Fruit fly (Drosophila melanogaster) whole organism, wandering third instar larva: ENCODE results near the gene Sf3b3.

ENCODE experiments used
- Abd-B ChIP-seq: fragments of >200 bp; optimal IDR thresholded peaks from 2 replicates; lab custom pipeline; 2017; ENCODE audit warnings: missing biosample characterization, missing genetic modification characterization
- CG32264 ChIP-seq: fragments of 200-800 bp; sonication (Bioruptor generic); optimal IDR thresholded peaks from 2 replicates; lab custom pipeline; 2016; ENCODE audit warnings: missing biosample characterization, missing genetic modification characterization
- CG9705 ChIP-seq: fragments of 200-800 bp; sonication (Bioruptor generic); optimal IDR thresholded peaks from 2 replicates; lab custom pipeline; 2018; ENCODE audit warnings: missing biosample characterization, mild to moderate bottlenecking, missing genetic modification characterization
- CrebA ChIP-seq: fragments of 200-800 bp; sonication (Bioruptor generic); optimal IDR thresholded peaks from 2 replicates; lab custom pipeline; 2016; ENCODE audit warnings: missing biosample characterization, mild to moderate bottlenecking, missing genetic modification characterization, borderline replicate concordance
- Dfd ChIP-seq: fragments of >200 bp; optimal IDR thresholded peaks from 2 replicates; lab custom pipeline; 2017; ENCODE audit warnings: missing biosample characterization, missing genetic modification characterization
- Dif ChIP-seq: fragments of 200-275, 200-300 bp; sonication (Bioruptor generic); optimal IDR thresholded peaks from 2 replicates; lab custom pipeline; 2018; ENCODE audit warnings: missing biosample characterization, missing genetic modification characterization; ENCODE audit not compliant: partially characterized antibody
- GATAd ChIP-seq: sonication (Bioruptor generic); optimal IDR thresholded peaks from 2 replicates; lab custom pipeline; 2016; ENCODE audit warnings: missing biosample characterization, missing genetic modification characterization
- HLH106 ChIP-seq: fragments of 200-800 bp; optimal IDR thresholded peaks from 3 replicates; lab custom pipeline; 2019; ENCODE audit warnings: missing biosample characterization, mild to moderate bottlenecking, missing genetic modification characterization, moderate library complexity
- Hnf4 ChIP-seq: fragments of 200-800 bp; sonication (Bioruptor generic); optimal IDR thresholded peaks from 2 replicates; lab custom pipeline; 2016; ENCODE audit warnings: missing biosample characterization, mild to moderate bottlenecking, missing genetic modification characterization
- Hr78 ChIP-seq: fragments of >200 bp; optimal IDR thresholded peaks from 2 replicates; lab custom pipeline; 2017; ENCODE audit warnings: missing biosample characterization, missing genetic modification characterization
- Hr83 ChIP-seq: fragments of 200-300 bp; sonication (Bioruptor generic); optimal IDR thresholded peaks from 2 replicates; lab custom pipeline; 2016; ENCODE audit warnings: missing biosample characterization, mild to moderate bottlenecking, missing genetic modification characterization, moderate library complexity; ENCODE audit not compliant: poor library complexity, severe bottlenecking
- Jra ChIP-seq: sonication (Bioruptor generic); optimal IDR thresholded peaks from 2 replicates; lab custom pipeline; 2016; ENCODE audit warnings: missing biosample characterization, missing genetic modification characterization
- Mio ChIP-seq: sonication (Bioruptor generic); optimal IDR thresholded peaks from 2 replicates; lab custom pipeline; 2016; ENCODE audit warnings: missing biosample characterization, missing genetic modification characterization
- Myc ChIP-seq: fragments of >200 bp; optimal IDR thresholded peaks from 2 replicates; lab custom pipeline; 2017
- N ChIP-seq: fragments of >200 bp; optimal IDR thresholded peaks from 2 replicates; lab custom pipeline; 2018; ENCODE audit warnings: missing biosample characterization, missing external identifiers, missing genetic modification characterization
- OdsH ChIP-seq: fragments of 200-800 bp; sonication (Bioruptor generic); optimal IDR thresholded peaks from 2 replicates; lab custom pipeline; 2016; ENCODE audit warnings: missing biosample characterization, mild to moderate bottlenecking, missing genetic modification characterization
- Rel ChIP-seq, 2 experiments: fragments of 200-800 bp; sonication (Bioruptor generic) in 1 of 2; optimal IDR thresholded peaks; 2 replicates in 1 of 2; 3 replicates in 1 of 2; lab custom pipeline; 2016 to 2019; ENCODE audit warnings: mild to moderate bottlenecking in 2 of 2, missing biosample characterization in 2 of 2, missing genetic modification characterization in 2 of 2, moderate library complexity in 1 of 2
- Sp1 ChIP-seq: fragments of 200-800 bp; sonication (Bioruptor generic); optimal IDR thresholded peaks from 3 replicates; lab custom pipeline; 2019; ENCODE audit warnings: missing biosample characterization, mild to moderate bottlenecking, missing genetic modification characterization, moderate library complexity
- Vsx2 ChIP-seq: fragments of 200-300, 225-300 bp; sonication (Bioruptor generic); optimal IDR thresholded peaks from 2 replicates; lab custom pipeline; 2018; ENCODE audit warnings: missing biosample characterization, missing genetic modification characterization; ENCODE audit not compliant: partially characterized antibody
- br ChIP-seq: fragments of 200-800 bp; sonication (Bioruptor generic); optimal IDR thresholded peaks from 2 replicates; lab custom pipeline; 2016; ENCODE audit warnings: missing biosample characterization, missing genetic modification characterization
- brk ChIP-seq: fragments of 200-800 bp; sonication (Bioruptor generic); optimal IDR thresholded peaks from 2 replicates; lab custom pipeline; 2016; ENCODE audit warnings: missing biosample characterization, mild to moderate bottlenecking, missing genetic modification characterization
- dl ChIP-seq, 2 experiments: fragments of 175-275, 200-275 bp in 1 of 2; fragments of 200-275 bp in 1 of 2; sonication (Bioruptor generic); optimal IDR thresholded peaks; lab custom pipeline; 2018; ENCODE audit warnings: mild to moderate bottlenecking in 2 of 2, missing biosample characterization in 2 of 2, missing genetic modification characterization in 2 of 2, moderate library complexity in 2 of 2; ENCODE audit not compliant: partially characterized antibody in 2 of 2, insufficient read depth in 1 of 2
- dmrt93B ChIP-seq: fragments of 200-800 bp; sonication (Bioruptor generic); optimal IDR thresholded peaks from 2 replicates; lab custom pipeline; 2018; ENCODE audit warnings: missing biosample characterization, mild to moderate bottlenecking, missing genetic modification characterization
- dsf ChIP-seq: sonication (Bioruptor generic); optimal IDR thresholded peaks from 2 replicates; lab custom pipeline; 2016; ENCODE audit warnings: missing biosample characterization, missing genetic modification characterization, borderline replicate concordance
- ey ChIP-seq: fragments of 200-800 bp; sonication (Bioruptor generic); optimal IDR thresholded peaks from 2 replicates; lab custom pipeline; 2016; ENCODE audit warnings: missing biosample characterization, missing genetic modification characterization
- foxo ChIP-seq, 2 experiments: fragments of 200-800 bp; sonication (Bioruptor generic); optimal IDR thresholded peaks; 2 replicates in 1 of 2; 3 replicates in 1 of 2; lab custom pipeline; 2016 to 2017; ENCODE audit warnings: missing biosample characterization in 2 of 2, missing genetic modification characterization in 2 of 2
- fru ChIP-seq: fragments of 200-800 bp; sonication (Bioruptor generic); optimal IDR thresholded peaks from 3 replicates; lab custom pipeline; 2016; ENCODE audit warnings: missing biosample characterization, mild to moderate bottlenecking, missing genetic modification characterization
- h ChIP-seq: fragments of 200-800 bp; sonication (Bioruptor generic); optimal IDR thresholded peaks from 3 replicates; lab custom pipeline; 2016; ENCODE audit warnings: missing biosample characterization, mild to moderate bottlenecking, missing genetic modification characterization
- jim ChIP-seq: fragments of 175-275, 200-325 bp; sonication (Bioruptor generic); optimal IDR thresholded peaks from 2 replicates; lab custom pipeline; 2016; ENCODE audit warnings: missing biosample characterization, mild to moderate bottlenecking, missing genetic modification characterization
- lola ChIP-seq: fragments of >200 bp; optimal IDR thresholded peaks from 2 replicates; lab custom pipeline; 2017; ENCODE audit warnings: missing biosample characterization, missing genetic modification characterization
- pan ChIP-seq: fragments of >200 bp; optimal IDR thresholded peaks from 2 replicates; lab custom pipeline; 2017
- psq ChIP-seq: fragments of 200-800 bp; sonication (Bioruptor generic); optimal IDR thresholded peaks from 3 replicates; lab custom pipeline; 2017; ENCODE audit warnings: missing biosample characterization, mild to moderate bottlenecking, missing genetic modification characterization, moderate library complexity
- rgr ChIP-seq: fragments of 200-800 bp; sonication (Bioruptor generic); optimal IDR thresholded peaks from 3 replicates; lab custom pipeline; 2016; ENCODE audit warnings: missing biosample characterization, mild to moderate bottlenecking, missing genetic modification characterization
- sage ChIP-seq: fragments of 200-800 bp; sonication (Bioruptor generic); optimal IDR thresholded peaks from 2 replicates; lab custom pipeline; 2016; ENCODE audit warnings: missing biosample characterization, mild to moderate bottlenecking, missing genetic modification characterization
- sv ChIP-seq: fragments of 200-800 bp; sonication (Bioruptor generic); optimal IDR thresholded peaks from 3 replicates; lab custom pipeline; 2016; ENCODE audit warnings: missing biosample characterization, missing genetic modification characterization
- tai ChIP-seq: sonication (Bioruptor generic); optimal IDR thresholded peaks from 2 replicates; lab custom pipeline; 2016; ENCODE audit warnings: missing biosample characterization, missing genetic modification characterization
- usp ChIP-seq: fragments of >200 bp; optimal IDR thresholded peaks from 2 replicates; lab custom pipeline; 2017; ENCODE audit warnings: missing biosample characterization, missing genetic modification characterization
- woc ChIP-seq: sonication (Bioruptor generic); optimal IDR thresholded peaks from 2 replicates; lab custom pipeline; 2016; ENCODE audit warnings: missing biosample characterization, mild to moderate bottlenecking, missing genetic modification characterization

Sf3b3 gene

DNA sequence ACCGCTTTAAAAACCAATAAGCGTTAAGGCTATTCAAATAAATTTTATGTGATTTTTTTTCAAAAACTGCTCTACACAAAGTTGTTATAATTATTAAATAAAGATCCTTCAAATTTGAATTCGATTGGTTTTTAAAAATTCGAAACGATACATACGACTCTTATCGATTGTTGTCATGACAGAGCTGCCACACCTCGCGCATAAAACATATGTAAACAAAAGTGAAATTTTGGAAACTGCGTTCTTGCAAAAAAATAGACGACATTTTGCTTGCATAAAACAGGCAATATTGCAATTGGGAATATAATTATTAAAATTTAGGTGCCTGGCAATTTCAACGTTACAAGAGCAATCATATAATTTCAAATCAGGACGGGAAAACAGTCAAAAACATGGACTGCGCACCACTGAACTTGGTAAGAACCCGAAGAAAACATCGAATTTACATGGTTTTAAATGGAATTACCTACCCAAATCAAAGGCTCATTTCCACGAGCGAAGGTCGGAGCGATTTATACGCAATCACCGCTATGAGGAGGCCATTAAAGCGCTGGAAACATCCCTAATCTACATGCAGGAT is 2.4 kb upstream of the Sf3b3 start, which contains the start of gene CG42554:
Gene CG42554, plus strand, starts transcription at position 229 of the 580 bp plus-strand sequence.
- TF ChIP-seq rgr (GFP tag; lab: Kevin White, UChicago) (peak; percentile 23), foxo (GFP tag; optimal IDR thresholded peaks at IDR 0.05; lab: Kevin White, UChicago) (no peak), Hnf4 (GFP tag; lab: Kevin White, UChicago) (peak; percentile 5), woc (GFP tag; lab: Kevin White, UChicago) (no peak), Jra (GFP tag; lab: Kevin White, UChicago) (no peak), br (no peak)

DNA sequence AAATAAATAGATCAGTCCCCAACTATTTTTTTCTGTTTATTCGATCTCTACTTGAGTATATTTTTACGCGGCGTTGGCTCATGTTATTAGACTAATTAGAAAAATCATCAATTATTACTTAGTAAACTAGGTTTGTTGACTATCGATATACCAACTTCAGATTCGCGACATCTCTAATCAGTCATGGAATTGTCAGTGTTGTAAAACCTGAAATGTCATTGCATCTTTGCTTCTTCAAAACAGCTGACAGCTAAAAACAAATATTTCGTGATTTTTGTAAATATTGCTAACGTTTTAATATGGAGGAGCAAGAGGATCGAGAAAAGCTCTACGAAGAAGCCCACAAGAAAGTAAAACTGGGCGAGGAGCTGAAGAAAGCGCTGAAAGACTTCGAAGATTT is 693 bp upstream of the Sf3b3 start, which contains the start of gene CG42553:
Gene CG42553, plus strand, starts transcription at position 216 of the 400 bp plus-strand sequence.
- TF ChIP-seq Rel (GFP tag; optimal IDR thresholded peaks at IDR 0.05; lab: Kevin White, UChicago), result no peak
- peak; percentile 7 for TF ChIP-seq Rel (tag; optimal IDR thresholded peaks at IDR 0.05; lab: Kevin White, UChicago)
- TF ChIP-seq woc (GFP tag; lab: Kevin White, UChicago), result peak; percentile 78
- no peak for TF ChIP-seq brk (GFP tag; lab: Kevin White, UChicago)
- peak; percentile 20 for TF ChIP-seq Hr83 (GFP tag; lab: Kevin White, UChicago)
- peak; percentile 13 for TF ChIP-seq Hnf4 (GFP tag; lab: Kevin White, UChicago)

- peak; percentile 33 for TF ChIP-seq woc (GFP tag; lab: Kevin White, UChicago)
- TF ChIP-seq ey (GFP tag; lab: Kevin White, UChicago), result peak; percentile 71
- no peak for TF ChIP-seq CG9705 (GFP tag; lab: Kevin White, UChicago)
- no peak for TF ChIP-seq sv (GFP tag; lab: Kevin White, UChicago)
- no peak for TF ChIP-seq Jra (GFP tag; lab: Kevin White, UChicago)
- no peak for TF ChIP-seq lola
- TF ChIP-seq jim (GFP tag; lab: Kevin White, UChicago), result no peak
- TF ChIP-seq Myc, result no peak
- TF ChIP-seq Hr83 (GFP tag; lab: Kevin White, UChicago), result no peak
- peak; percentile 3 for TF ChIP-seq dmrt93B (GFP tag; lab: Kevin White, UChicago)
- no peak for TF ChIP-seq N (GFP tag; lab: Kevin White, UChicago)
- TF ChIP-seq Dfd, result no peak
- no peak for TF ChIP-seq tai
- peak; percentile 22 for TF ChIP-seq psq (GFP tag; lab: Kevin White, UChicago)
- no peak for TF ChIP-seq Dif (GFP tag; lab: Kevin White, UChicago)
- no peak for TF ChIP-seq dl (GFP tag; optimal IDR thresholded peaks at IDR 0.05; lab: Kevin White, UChicago; ENCODE audit: insufficient read depth in 1 of 2, partially characterized antibody in 2 of 2)
- no peak for TF ChIP-seq Hnf4 (GFP tag; lab: Kevin White, UChicago)
- TF ChIP-seq h (GFP tag; lab: Kevin White, UChicago), result peak; percentile 60
- TF ChIP-seq br, result peak; percentile 54
- TF ChIP-seq Abd-B (GFP tag; lab: Kevin White, UChicago), result no peak
- TF ChIP-seq Mio, result no peak
- peak in 1 of 2 experiments; percentile 39 for TF ChIP-seq foxo (GFP tag; optimal IDR thresholded peaks at IDR 0.05; lab: Kevin White, UChicago)
- TF ChIP-seq OdsH (GFP tag; lab: Kevin White, UChicago), result peak; percentile 48
- peak; percentile 68 for TF ChIP-seq Sp1 (GFP tag; lab: Kevin White, UChicago)
- peak; percentile 39 for TF ChIP-seq rgr (GFP tag; lab: Kevin White, UChicago)
- no peak for TF ChIP-seq sage
- no peak for TF ChIP-seq Vsx2
- TF ChIP-seq GATAd, result no peak
- no peak for TF ChIP-seq CrebA (GFP tag; lab: Kevin White, UChicago)
- no peak for TF ChIP-seq brk (GFP tag; lab: Kevin White, UChicago)
- TF ChIP-seq Rel (GFP tag; optimal IDR thresholded peaks at IDR 0.05; lab: Kevin White, UChicago), result no peak
- TF ChIP-seq Rel (tag; optimal IDR thresholded peaks at IDR 0.05; lab: Kevin White, UChicago), result peak; percentile 1
- no peak for TF ChIP-seq CG32264 (GFP tag; lab: Kevin White, UChicago)
- TF ChIP-seq dsf (GFP tag; lab: Kevin White, UChicago), result no peak
- peak; percentile 28 for TF ChIP-seq fru
- peak; percentile 62 for TF ChIP-seq HLH106 (tag; lab: Kevin White, UChicago)
- no peak for TF ChIP-seq usp (GFP tag; lab: Kevin White, UChicago)
- no peak for TF ChIP-seq pan (lab: Kevin White, UChicago)
- TF ChIP-seq Hr78 (GFP tag; lab: Kevin White, UChicago), result no peak
Measured at dm6 chr3L:824444-824843, 8.7 kb downstream of the Sf3b3 start.
